Worm (Caenorhabditis elegans) whole organism, early embryonic: Measurements from ENCODE around the gene srx-111.

Experiments
- B0310.2 ChIP-seq: sonication (generic microtip); optimal IDR thresholded peaks from 2 replicates; lab custom pipeline; 2016; ENCODE audit warnings: mild to moderate bottlenecking, missing genetic modification characterization, missing compliant biosample characterization
- F13C5.2 ChIP-seq: sonication (generic microtip); optimal IDR thresholded peaks from 2 replicates; lab custom pipeline; 2017; ENCODE audit warnings: mild to moderate bottlenecking, missing genetic modification characterization, inconsistent platforms, missing compliant biosample characterization
- aly-1 ChIP-seq: sonication (generic microtip); optimal IDR thresholded peaks from 2 replicates; lab custom pipeline; 2016; ENCODE audit warnings: missing genetic modification characterization, missing compliant biosample characterization
- ama-1 ChIP-seq: fragments of 150-350 bp; optimal IDR thresholded peaks from 2 replicates; lab custom pipeline; 2014
- ceh-13 ChIP-seq: fragments of 200-800 bp; sonication (Bioruptor generic); optimal IDR thresholded peaks from 2 replicates; lab custom pipeline; 2018; ENCODE audit warnings: mild to moderate bottlenecking, missing genetic modification characterization, missing compliant biosample characterization
- ceh-36 ChIP-seq: sonication (generic microtip); optimal IDR thresholded peaks from 2 replicates; lab custom pipeline; 2016; ENCODE audit warnings: missing genetic modification characterization, inconsistent platforms, missing compliant biosample characterization
- ets-7 ChIP-seq: sonication (generic microtip); optimal IDR thresholded peaks from 2 replicates; lab custom pipeline; 2016; ENCODE audit warnings: missing genotype, missing genetic modification characterization, missing compliant biosample characterization
- flt-1 ChIP-seq: fragments of 200-800 bp; sonication (Bioruptor generic); IDR thresholded peaks from 2 replicates; pipeline ENCODE4 v1.3.6; 2022; ENCODE audit warnings: missing genetic modification characterization, missing compliant biosample characterization
- hmbx-1 ChIP-seq: sonication (generic microtip); optimal IDR thresholded peaks from 2 replicates; lab custom pipeline; 2016; ENCODE audit warnings: mild to moderate bottlenecking, missing genetic modification characterization, missing compliant biosample characterization
- hmg-4 ChIP-seq: fragments of 200-800 bp; sonication (Bioruptor generic); optimal IDR thresholded peaks from 2 replicates; lab custom pipeline; 2018; ENCODE audit warnings: mild to moderate bottlenecking, missing genetic modification characterization, missing compliant biosample characterization
- hnd-1 ChIP-seq: sonication (generic microtip); optimal IDR thresholded peaks from 2 replicates; lab custom pipeline; 2016; ENCODE audit warnings: missing genetic modification characterization, missing compliant biosample characterization
- pes-1 ChIP-seq: fragments of 200-800 bp; sonication (Bioruptor generic); IDR thresholded peaks from 2 replicates; pipeline ENCODE4 v1.3.6; 2022; ENCODE audit warnings: missing genetic modification reagents, missing genetic modification characterization, missing compliant biosample characterization
- scrt-1 ChIP-seq: fragments of 200-800 bp; sonication (Bioruptor generic); IDR thresholded peaks from 2 replicates; pipeline ENCODE4 v1.3.6; 2022; ENCODE audit warnings: missing genetic modification characterization, missing compliant biosample characterization
- sea-1 ChIP-seq: fragments of 200-800 bp; sonication (Bioruptor generic); conservative IDR thresholded peaks from 2 replicates; pipeline ENCODE4 v1.3.6; 2022; ENCODE audit warnings: missing genetic modification characterization, missing compliant biosample characterization
- tbx-11 ChIP-seq: fragments of 200-800 bp; sonication (Bioruptor generic); IDR thresholded peaks from 2 replicates; pipeline ENCODE4 v1.3.6; 2022; ENCODE audit warnings: missing genetic modification characterization, missing compliant biosample characterization
- tbx-37 ChIP-seq: fragments of 200-800 bp; sonication (Bioruptor generic); conservative IDR thresholded peaks from 2 replicates; pipeline ENCODE4 v1.3.6; 2022; ENCODE audit warnings: missing genetic modification reagents, missing genetic modification characterization, missing compliant biosample characterization
- tra-4 ChIP-seq: sonication (generic microtip); optimal IDR thresholded peaks from 2 replicates; lab custom pipeline; 2017; ENCODE audit warnings: missing genetic modification characterization, missing compliant biosample characterization

Gene srx-111

DNA sequence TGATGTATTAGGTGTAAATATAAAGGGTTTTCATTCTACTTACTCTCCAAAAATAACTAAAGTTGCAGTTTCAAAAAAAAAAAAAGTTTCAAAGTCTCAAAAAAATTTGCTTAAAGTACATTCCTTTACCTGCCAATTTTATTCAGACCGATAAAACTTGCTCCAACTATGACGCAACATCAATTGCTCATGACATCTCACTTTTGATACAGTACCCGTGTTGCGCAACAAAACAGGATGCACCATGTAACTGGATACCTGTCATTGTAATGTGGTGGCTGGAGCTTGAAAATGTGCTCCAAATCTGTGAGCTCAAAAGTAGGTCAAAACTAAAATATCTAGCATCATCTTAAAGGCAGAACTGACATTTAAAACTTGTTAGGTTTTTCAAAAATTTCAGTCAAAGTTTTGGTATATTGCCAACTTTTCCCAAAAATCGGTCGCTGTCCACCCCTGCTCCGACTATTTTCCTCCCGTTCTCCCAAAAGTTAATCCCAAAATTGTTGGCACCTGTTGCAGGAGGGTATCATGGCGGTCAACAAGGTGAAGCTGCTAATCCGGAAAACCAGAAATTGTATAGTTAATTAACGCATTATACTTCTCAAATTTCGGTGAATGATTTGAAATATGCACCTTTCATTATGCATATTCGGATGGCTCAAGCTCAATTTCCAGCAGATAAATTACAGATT is 24.9 kb downstream of the srx-111 start, which contains the start of gene T24E12.2:
Gene T24E12.2 (plus strand): TSS at position 642 of the 692 bp plus-strand sequence.
- no peak for TF ChIP-seq scrt-1 (GFP tag; lab: Robert Waterston, UW)
- TF ChIP-seq hmg-4 (GFP tag; lab: Kevin White, UChicago), result no peak
- no peak for TF ChIP-seq hmbx-1 (tag; lab: Kevin White, UChicago)
- TF ChIP-seq tbx-11 (GFP tag; lab: Robert Waterston, UW), result no peak
- no peak for TF ChIP-seq ama-1 (lab: Kevin White, UChicago)

DNA sequence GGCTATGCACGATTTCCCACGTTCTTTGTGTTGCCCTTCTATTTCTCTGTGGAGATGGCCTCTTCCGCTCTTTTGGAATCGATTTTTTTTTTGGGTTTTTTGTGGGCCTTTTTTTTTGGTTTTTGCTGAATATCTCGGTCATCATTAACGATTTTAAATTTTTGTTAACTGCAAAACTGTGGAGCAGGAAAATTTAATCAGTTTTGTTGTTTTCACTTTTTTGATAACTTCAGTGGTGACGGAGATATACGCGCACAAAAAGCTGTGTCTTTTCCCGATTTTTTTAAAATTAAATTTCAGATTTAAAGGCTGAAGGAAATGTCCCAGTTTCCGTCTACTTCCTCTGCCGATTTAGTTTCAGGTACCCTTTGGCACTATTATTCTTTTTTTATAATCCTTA is 27.7 kb downstream of the srx-111 start, which contains the start of gene T24E12.1:
Gene T24E12.1 (plus strand): TSS at position 301 of the 400 bp plus-strand sequence.
- no peak for TF ChIP-seq sea-1 (GFP tag; lab: Robert Waterston, UW)
- TF ChIP-seq B0310.2 (tag; lab: Kevin White, UChicago), result no peak
- TF ChIP-seq ceh-13 (GFP tag; lab: Kevin White, UChicago), result no peak
- TF ChIP-seq hnd-1 (tag; lab: Kevin White, UChicago), result no peak
- TF ChIP-seq tbx-37 (GFP tag; lab: Robert Waterston, UW), result no peak
- no peak for TF ChIP-seq F13C5.2
- no peak for TF ChIP-seq aly-1 (tag; lab: Kevin White, UChicago)
- TF ChIP-seq ets-7 (tag; lab: Kevin White, UChicago), result no peak
- no peak for TF ChIP-seq ceh-36 (tag; lab: Kevin White, UChicago)

DNA sequence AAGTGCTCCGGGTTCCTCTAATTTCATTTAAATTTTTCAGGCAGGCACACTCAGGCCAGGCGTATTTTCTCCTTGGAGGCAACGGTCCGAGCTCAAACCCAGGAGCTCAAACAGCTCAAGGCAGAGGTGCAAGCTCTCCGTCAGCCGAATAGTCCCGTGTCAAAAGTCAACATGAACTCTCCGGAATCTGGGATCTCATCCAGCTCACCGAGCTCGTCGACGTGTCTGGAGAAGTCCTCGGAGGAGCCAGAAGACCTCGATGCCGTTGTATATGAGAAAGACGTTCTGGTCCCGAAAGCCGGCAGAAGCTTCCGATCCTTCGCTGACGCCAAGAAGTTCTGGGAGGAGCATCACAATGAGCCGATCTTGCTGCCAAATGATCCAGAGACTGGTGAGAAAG is 28.2 kb downstream of the srx-111 start:
- TF ChIP-seq sea-1 (GFP tag; lab: Robert Waterston, UW) (no peak), ama-1 (lab: Kevin White, UChicago) (no peak), pes-1 (GFP tag; lab: Robert Waterston, UW) (no peak), flt-1 (no peak), ceh-36 (tag; lab: Kevin White, UChicago) (no peak), tra-4 (tag; lab: Kevin White, UChicago) (no peak), B0310.2 (tag; lab: Kevin White, UChicago) (no peak), hmg-4 (GFP tag; lab: Kevin White, UChicago) (no peak), scrt-1 (GFP tag; lab: Robert Waterston, UW) (no peak), hnd-1 (tag; lab: Kevin White, UChicago) (no peak), aly-1 (tag; lab: Kevin White, UChicago) (no peak), tbx-11 (GFP tag; lab: Robert Waterston, UW) (no peak), tbx-37 (GFP tag; lab: Robert Waterston, UW) (no peak), F13C5.2 (no peak), ceh-13 (GFP tag; lab: Kevin White, UChicago) (no peak), hmbx-1 (tag; lab: Kevin White, UChicago) (no peak)

DNA sequence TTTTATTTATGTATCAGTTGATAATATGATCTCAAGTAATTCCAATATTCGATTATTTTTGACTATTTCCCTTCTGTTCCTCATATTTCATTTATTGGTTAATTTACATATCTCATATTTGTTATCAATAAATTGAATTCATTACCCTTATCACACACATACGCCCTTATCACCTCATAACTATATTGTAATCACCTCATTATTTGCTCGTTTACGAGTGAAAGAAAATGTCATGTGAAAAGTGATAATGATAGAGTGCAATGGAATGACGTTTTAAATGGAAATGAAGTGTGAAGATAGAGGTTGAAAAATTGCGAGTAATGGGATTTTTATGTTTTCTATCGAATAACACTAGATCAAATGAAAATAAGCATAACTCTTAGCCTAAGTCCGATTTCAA is 28.9 kb downstream of the srx-111 start:
- no peak for TF ChIP-seq tbx-37 (GFP tag; lab: Robert Waterston, UW)
- TF ChIP-seq hnd-1 (tag; lab: Kevin White, UChicago), result no peak
- no peak for TF ChIP-seq sea-1 (GFP tag; lab: Robert Waterston, UW)
- TF ChIP-seq ceh-13 (GFP tag; lab: Kevin White, UChicago), result no peak

DNA sequence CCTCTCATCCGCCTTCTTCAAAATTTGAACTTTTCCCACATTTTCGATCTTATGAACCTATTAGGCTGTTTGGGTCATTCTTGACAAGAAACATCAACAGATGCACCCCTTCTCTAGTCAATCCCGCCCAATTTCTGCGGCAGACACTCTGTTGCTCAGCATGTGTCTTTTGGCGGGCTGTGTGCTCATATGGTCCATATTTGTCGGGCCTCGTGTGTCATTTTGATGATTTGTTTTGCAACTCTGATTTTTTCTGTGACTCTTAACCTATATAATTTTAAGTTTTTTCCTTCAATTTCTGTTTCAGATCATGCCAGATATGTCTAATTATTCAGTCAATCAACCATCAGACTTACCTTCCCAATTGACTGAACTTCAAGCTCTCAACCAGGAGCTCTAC is 29.6 kb downstream of the srx-111 start, which contains the start of gene T24E12.13:
Gene T24E12.13 (plus strand): TSS at position 301 of the 400 bp plus-strand sequence.
- TF ChIP-seq tra-4 (tag; lab: Kevin White, UChicago) (no peak), hnd-1 (tag; lab: Kevin White, UChicago) (no peak), flt-1 (no peak), tbx-11 (GFP tag; lab: Robert Waterston, UW) (no peak), ceh-36 (tag; lab: Kevin White, UChicago) (no peak), ama-1 (lab: Kevin White, UChicago) (no peak), ets-7 (tag; lab: Kevin White, UChicago) (no peak), ceh-13 (GFP tag; lab: Kevin White, UChicago) (no peak), aly-1 (tag; lab: Kevin White, UChicago) (no peak), hmg-4 (GFP tag; lab: Kevin White, UChicago) (no peak), F13C5.2 (no peak), tbx-37 (GFP tag; lab: Robert Waterston, UW) (no peak), hmbx-1 (tag; lab: Kevin White, UChicago) (no peak), scrt-1 (GFP tag; lab: Robert Waterston, UW) (no peak), B0310.2 (tag; lab: Kevin White, UChicago) (no peak), pes-1 (GFP tag; lab: Robert Waterston, UW) (no peak), sea-1 (GFP tag; lab: Robert Waterston, UW) (no peak)

DNA sequence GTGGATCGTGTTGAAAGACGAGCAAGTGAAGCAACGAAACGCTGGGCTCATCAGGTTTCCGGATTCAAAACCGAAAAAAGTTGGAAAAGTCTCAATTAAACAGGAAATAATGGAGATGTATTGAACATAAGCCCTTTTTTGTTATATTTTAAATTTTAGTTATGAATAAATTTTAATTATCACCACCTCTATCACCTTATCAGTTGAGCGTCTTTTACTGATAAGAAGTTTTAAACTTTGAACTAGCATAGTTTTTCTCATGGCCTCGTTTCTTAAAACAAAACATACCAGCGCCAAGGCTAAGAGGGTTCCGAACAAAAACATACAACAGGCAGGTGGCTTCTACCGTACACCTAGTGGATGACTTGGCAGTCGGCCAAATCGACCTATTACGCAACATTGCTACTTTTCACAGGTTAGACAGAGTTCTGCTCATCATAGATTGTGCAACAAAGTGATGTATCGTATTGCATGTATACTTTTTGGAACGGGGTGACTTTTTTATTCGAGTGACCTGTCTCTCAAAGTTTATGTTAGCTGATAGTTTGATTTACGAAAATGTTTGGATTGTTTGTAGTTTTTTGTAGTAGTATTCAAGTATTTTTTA is 30.9 kb downstream of the srx-111 start:
- TF ChIP-seq B0310.2 (tag; lab: Kevin White, UChicago), result no peak
- no peak for TF ChIP-seq ets-7 (tag; lab: Kevin White, UChicago)
- TF ChIP-seq tbx-37 (GFP tag; lab: Robert Waterston, UW), result no peak
- no peak for TF ChIP-seq tra-4 (tag; lab: Kevin White, UChicago)
- TF ChIP-seq pes-1 (GFP tag; lab: Robert Waterston, UW), result no peak
- TF ChIP-seq F13C5.2, result no peak
- TF ChIP-seq sea-1 (GFP tag; lab: Robert Waterston, UW), result no peak
- TF ChIP-seq ceh-13 (GFP tag; lab: Kevin White, UChicago), result no peak
- no peak for TF ChIP-seq aly-1 (tag; lab: Kevin White, UChicago)
- no peak for TF ChIP-seq tbx-11 (GFP tag; lab: Robert Waterston, UW)

DNA sequence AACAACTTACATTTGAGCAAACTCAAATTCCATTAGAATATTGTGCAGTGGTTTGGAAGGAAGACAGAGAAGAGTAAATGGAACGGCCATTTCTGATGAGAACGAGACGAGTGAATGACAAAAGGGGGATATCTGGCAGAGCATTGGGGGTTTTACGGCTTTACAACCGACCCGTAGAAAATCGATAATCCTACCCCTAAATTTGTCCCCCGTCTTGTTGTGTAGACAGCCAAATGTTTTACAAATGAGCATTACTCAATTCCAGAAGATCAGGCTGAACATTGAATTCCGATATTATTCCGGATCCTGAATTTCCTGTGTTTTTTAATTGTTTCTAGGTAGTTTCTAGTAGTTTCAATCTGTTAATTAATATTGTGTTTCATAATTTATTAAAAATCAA is 35.7 kb downstream of the srx-111 start, which contains the start of gene fbxb-99:
Gene fbxb-99 (minus strand): TSS at position 101 of the 400 bp plus-strand sequence.
- TF ChIP-seq scrt-1 (GFP tag; lab: Robert Waterston, UW) (no peak), pes-1 (GFP tag; lab: Robert Waterston, UW) (no peak), flt-1 (no peak), ets-7 (tag; lab: Kevin White, UChicago) (no peak), ceh-13 (GFP tag; lab: Kevin White, UChicago) (no peak), F13C5.2 (no peak), hmbx-1 (tag; lab: Kevin White, UChicago) (no peak), tbx-37 (GFP tag; lab: Robert Waterston, UW) (no peak), B0310.2 (tag; lab: Kevin White, UChicago) (no peak), hmg-4 (GFP tag; lab: Kevin White, UChicago) (no peak), aly-1 (tag; lab: Kevin White, UChicago) (no peak), tbx-11 (GFP tag; lab: Robert Waterston, UW) (no peak), ceh-36 (tag; lab: Kevin White, UChicago) (no peak), ama-1 (lab: Kevin White, UChicago) (no peak)
